Worm (Caenorhabditis elegans) whole organism, L3 larva: ENCODE results near the gene tftc-5.
A peak's percentile ranks its signal among the peaks of the same experiment; 100 is the strongest.

Experiments
- R02D3.7 ChIP-seq: fragments of 150-350 bp; optimal IDR thresholded peaks from 2 replicates; lab custom pipeline; 2014; ENCODE audit warnings: missing biosample characterization, missing genetic modification characterization
- aly-2 ChIP-seq: fragments of 150-350 bp; optimal IDR thresholded peaks from 2 replicates; lab custom pipeline; 2014; ENCODE audit warnings: missing biosample characterization, missing genetic modification characterization
- ama-1 ChIP-seq: fragments of 150-350 bp; optimal IDR thresholded peaks from 2 replicates; lab custom pipeline; 2018
- ceh-16 ChIP-seq: sonication (generic microtip); optimal IDR thresholded peaks from 2 replicates; lab custom pipeline; 2017; ENCODE audit warnings: missing biosample characterization, missing genetic modification characterization
- ceh-28 ChIP-seq: fragments of 150-350 bp; optimal IDR thresholded peaks from 2 replicates; lab custom pipeline; 2014; ENCODE audit warnings: missing biosample characterization, missing genetic modification reagents, missing genetic modification characterization
- ceh-82 ChIP-seq: fragments of 150-350 bp; optimal IDR thresholded peaks from 2 replicates; lab custom pipeline; 2014; ENCODE audit warnings: missing biosample characterization, missing genetic modification characterization
- ceh-9 ChIP-seq: sonication (generic microtip); optimal IDR thresholded peaks from 2 replicates; lab custom pipeline; 2018; ENCODE audit warnings: missing biosample characterization, missing genetic modification characterization
- daf-12 ChIP-seq: fragments of 150-350 bp; optimal IDR thresholded peaks from 2 replicates; lab custom pipeline; 2014; ENCODE audit warnings: missing biosample characterization, missing genetic modification reagents, missing genetic modification characterization
- egl-27 ChIP-seq: sonication (generic microtip); optimal IDR thresholded peaks from 4 replicates; lab custom pipeline; 2017; ENCODE audit warnings: missing biosample characterization, missing genetic modification reagents, missing genetic modification characterization
- egl-5 ChIP-seq: fragments of 150-350 bp; optimal IDR thresholded peaks from 2 replicates; lab custom pipeline; 2017; ENCODE audit warnings: missing biosample characterization, missing genetic modification reagents, missing genetic modification characterization, inconsistent platforms
- elt-2 ChIP-seq: sonication (generic microtip); optimal IDR thresholded peaks from 2 replicates; lab custom pipeline; 2016; ENCODE audit warnings: missing genetic modification reagents, mild to moderate bottlenecking, missing genetic modification characterization, missing compliant biosample characterization
- eor-1 ChIP-seq, 2 experiments: fragments of 150-350 bp; optimal IDR thresholded peaks; 2 replicates each; lab custom pipeline; 2014 to 2018; ENCODE audit warnings: missing biosample characterization in 2 of 2, missing genetic modification characterization in 2 of 2
- fkh-10 ChIP-seq: sonication (generic microtip); optimal IDR thresholded peaks from 2 replicates; lab custom pipeline; 2017; ENCODE audit warnings: missing biosample characterization, missing genetic modification reagents, missing genetic modification characterization
- fkh-2 ChIP-seq: fragments of 150-350 bp; optimal IDR thresholded peaks from 2 replicates; lab custom pipeline; 2014; ENCODE audit warnings: missing biosample characterization, missing genetic modification reagents, missing genetic modification characterization
- fos-1 ChIP-seq: fragments of 150-350 bp; optimal IDR thresholded peaks from 2 replicates; lab custom pipeline; 2014; ENCODE audit warnings: missing biosample characterization, missing genetic modification characterization
- hmg-11 ChIP-seq: sonication (generic microtip); optimal IDR thresholded peaks from 2 replicates; lab custom pipeline; 2016; ENCODE audit warnings: missing genetic modification characterization, missing compliant biosample characterization
- jun-1 ChIP-seq: fragments of 150-350 bp; optimal IDR thresholded peaks from 2 replicates; lab custom pipeline; 2014; ENCODE audit warnings: missing biosample characterization, missing genetic modification reagents, missing genetic modification characterization
- lin-39 ChIP-seq: fragments of 150-350 bp; optimal IDR thresholded peaks from 2 replicates; lab custom pipeline; 2018; ENCODE audit warnings: missing biosample characterization, missing genetic modification reagents, missing genetic modification characterization
- lsy-12 ChIP-seq: sonication (generic microtip); optimal IDR thresholded peaks from 2 replicates; lab custom pipeline; 2016; ENCODE audit warnings: mild to moderate bottlenecking, missing genetic modification characterization, missing compliant biosample characterization
- mdl-1 ChIP-seq: fragments of 150-350 bp; optimal IDR thresholded peaks from 2 replicates; lab custom pipeline; 2014; ENCODE audit warnings: missing biosample characterization, missing genetic modification characterization
- mml-1 ChIP-seq: fragments of 150-350 bp; sonication (generic microtip); optimal IDR thresholded peaks from 3 replicates; lab custom pipeline; 2014; ENCODE audit warnings: missing biosample characterization, missing genetic modification characterization
- nfya-1 ChIP-seq: sonication (generic microtip); optimal IDR thresholded peaks from 2 replicates; lab custom pipeline; 2017; ENCODE audit warnings: missing genetic modification characterization, mild to moderate bottlenecking, missing compliant biosample characterization, antibody characterized with exemption, moderate library complexity; ENCODE audit not compliant: insufficient read depth
- nhr-11 ChIP-seq: fragments of 150-350 bp; optimal IDR thresholded peaks from 2 replicates; lab custom pipeline; 2014; ENCODE audit warnings: missing biosample characterization, missing genetic modification characterization
- nhr-12 ChIP-seq: fragments of 150-350 bp; optimal IDR thresholded peaks from 2 replicates; lab custom pipeline; 2014; ENCODE audit warnings: missing biosample characterization, missing genetic modification characterization
- nhr-23 ChIP-seq: fragments of 150-350 bp; optimal IDR thresholded peaks from 2 replicates; lab custom pipeline; 2014; ENCODE audit warnings: missing biosample characterization, missing genetic modification reagents, missing genetic modification characterization
- nhr-25 ChIP-seq: sonication (generic microtip); optimal IDR thresholded peaks from 2 replicates; lab custom pipeline; 2017; ENCODE audit warnings: missing biosample characterization, missing genetic modification characterization
- nhr-28 ChIP-seq: fragments of 150-350 bp; optimal IDR thresholded peaks from 2 replicates; lab custom pipeline; 2014; ENCODE audit warnings: missing biosample characterization, missing genetic modification characterization
- nhr-43 ChIP-seq: sonication (generic microtip); optimal IDR thresholded peaks from 2 replicates; lab custom pipeline; 2016; ENCODE audit warnings: mild to moderate bottlenecking, missing genetic modification characterization, missing compliant biosample characterization; ENCODE audit not compliant: poor library complexity, severe bottlenecking
- nhr-67 ChIP-seq: fragments of 150-350 bp; optimal IDR thresholded peaks from 2 replicates; lab custom pipeline; 2014; ENCODE audit warnings: missing biosample characterization, missing genetic modification characterization
- nhr-76 ChIP-seq: fragments of 150-350 bp; sonication (generic microtip); optimal IDR thresholded peaks from 5 replicates; lab custom pipeline; 2014; ENCODE audit warnings: missing biosample characterization, missing genetic modification characterization
- nhr-77 ChIP-seq: fragments of 150-350 bp; optimal IDR thresholded peaks from 2 replicates; lab custom pipeline; 2014; ENCODE audit warnings: missing biosample characterization, missing genetic modification characterization
- pha-4 ChIP-seq: fragments of 150-350 bp; optimal IDR thresholded peaks from 2 replicates; lab custom pipeline; 2014; ENCODE audit warnings: missing biosample characterization, missing genetic modification reagents, missing genetic modification characterization
- pqm-1 ChIP-seq: fragments of 150-350 bp; optimal IDR thresholded peaks from 2 replicates; lab custom pipeline; 2017; ENCODE audit warnings: missing biosample characterization, missing genetic modification characterization, inconsistent platforms
- sea-2 ChIP-seq: fragments of 150-350 bp; sonication (generic microtip); optimal IDR thresholded peaks from 4 replicates; lab custom pipeline; 2014; ENCODE audit warnings: missing biosample characterization, missing genetic modification reagents, missing genetic modification characterization
- skn-1 ChIP-seq: fragments of 150-350 bp; optimal IDR thresholded peaks from 2 replicates; lab custom pipeline; 2014; ENCODE audit warnings: missing biosample characterization, missing genetic modification characterization
- snpc-4 ChIP-seq: fragments of 150-350 bp; optimal IDR thresholded peaks from 2 replicates; lab custom pipeline; 2014; ENCODE audit warnings: missing biosample characterization, missing genetic modification characterization
- tbx-2 ChIP-seq: sonication (generic microtip); optimal IDR thresholded peaks from 2 replicates; lab custom pipeline; 2016; ENCODE audit warnings: mild to moderate bottlenecking, missing genetic modification characterization, missing compliant biosample characterization
- unc-39 ChIP-seq: sonication (generic microtip); optimal IDR thresholded peaks from 4 replicates; lab custom pipeline; 2017; ENCODE audit warnings: missing biosample characterization, missing genetic modification characterization
- unc-62 ChIP-seq: fragments of 150-350 bp; sonication (generic microtip); optimal IDR thresholded peaks from 4 replicates; lab custom pipeline; 2014; ENCODE audit warnings: missing biosample characterization, missing genetic modification reagents, missing genetic modification characterization
- zag-1 ChIP-seq: fragments of 150-350 bp; optimal IDR thresholded peaks from 2 replicates; lab custom pipeline; 2014; ENCODE audit warnings: missing biosample characterization, missing genetic modification characterization
- ztf-11 ChIP-seq: fragments of 150-350 bp; optimal IDR thresholded peaks from 2 replicates; lab custom pipeline; 2014; ENCODE audit warnings: missing biosample characterization, missing genetic modification characterization
- ztf-4 ChIP-seq: fragments of 150-350 bp; optimal IDR thresholded peaks from 2 replicates; lab custom pipeline; 2014; ENCODE audit warnings: missing biosample characterization, missing genetic modification characterization

Gene tftc-5

ce11 chrIII:4028061-4028460 lies 6.1 kb downstream of the tftc-5 start, which contains the start of gene T02C12.5:
T02C12.5 (minus strand) TSS chrIII:4028161.
- TF ChIP-seq snpc-4 (tag; lab: Kevin White, UChicago) = no peak
- TF ChIP-seq nhr-23 (tag; lab: Kevin White, UChicago) = no peak
- no peak for TF ChIP-seq fkh-2 (tag; lab: Kevin White, UChicago)
- TF ChIP-seq zag-1 = no peak
- TF ChIP-seq R02D3.7 = no peak
- TF ChIP-seq aly-2 (tag; lab: Kevin White, UChicago) = no peak
- TF ChIP-seq nhr-43 = no peak
- TF ChIP-seq nhr-12 (tag; lab: Kevin White, UChicago) = no peak

- TF ChIP-seq ceh-16 (tag; lab: Kevin White, UChicago) (no peak), mml-1 (tag; lab: Kevin White, UChicago) (no peak), zag-1 (no peak), egl-27 (no peak)
- TF ChIP-seq, all 47 proteins: peak for 0
These were observed 8.9 kb downstream of the tftc-5 start for ce11 chrIII:4030839-4031238.

ce11 chrIII:4034984-4035383 lies 13.0 kb downstream of the tftc-5 start:
- TF ChIP-seq fkh-10 = no peak
- TF ChIP-seq lin-39 (tag; lab: Kevin White, UChicago) = peak; percentile 39
- no peak for TF ChIP-seq tbx-2 (tag; lab: Kevin White, UChicago)
- TF ChIP-seq lsy-12 = no peak
- TF ChIP-seq nhr-67 (tag; lab: Kevin White, UChicago) = no peak
- no peak for TF ChIP-seq mml-1 (tag; lab: Kevin White, UChicago)
- no peak for TF ChIP-seq nhr-77 (tag; lab: Kevin White, UChicago)
- TF ChIP-seq, all 47 proteins: peak for 1

ce11 chrIII:4036740-4037139 lies 14.8 kb downstream of the tftc-5 start, which contains the start of gene hum-5:
hum-5 (minus strand) TSS chrIII:4036840.
- TF ChIP-seq nhr-43 (no peak), lin-39 (tag; lab: Kevin White, UChicago) (no peak), ama-1 (lab: Kevin White, UChicago) (no peak), unc-39 (no peak)
- TF ChIP-seq, all 47 proteins: peak for 0

- TF ChIP-seq nhr-43 = no peak
- peak; percentile 11 for TF ChIP-seq elt-2 (tag; lab: Kevin White, UChicago)
- TF ChIP-seq zag-1 = no peak
- TF ChIP-seq eor-1 (tag; optimal IDR thresholded peaks at IDR 0.05; lab: Kevin White, UChicago) = no peak
- no peak for TF ChIP-seq aly-2 (tag; lab: Kevin White, UChicago)
- no peak for TF ChIP-seq ztf-11 (tag; lab: Kevin White, UChicago)
- TF ChIP-seq unc-62 (GFP tag; lab: Kevin White, UChicago) = no peak
- TF ChIP-seq nhr-28 = no peak
- TF ChIP-seq pqm-1 = no peak
- no peak for TF ChIP-seq lsy-12
- no peak for TF ChIP-seq snpc-4 (tag; lab: Kevin White, UChicago)
- TF ChIP-seq ama-1 (lab: Kevin White, UChicago) = no peak
- no peak for TF ChIP-seq fkh-10
- TF ChIP-seq nhr-12 (tag; lab: Kevin White, UChicago) = no peak
- TF ChIP-seq nfya-1 (tag; lab: Kevin White, UChicago) = peak; percentile 53
- TF ChIP-seq fos-1 (tag; lab: Kevin White, UChicago) = no peak
- no peak for TF ChIP-seq ceh-9 (tag; lab: Kevin White, UChicago)
- no peak for TF ChIP-seq mml-1 (tag; lab: Kevin White, UChicago)
- no peak for TF ChIP-seq ceh-82 (tag; lab: Kevin White, UChicago)
- TF ChIP-seq egl-5 (tag; lab: Kevin White, UChicago) = no peak
- TF ChIP-seq nhr-11 (tag; lab: Kevin White, UChicago) = no peak
- TF ChIP-seq lin-39 (tag; lab: Kevin White, UChicago) = peak; percentile 92
- TF ChIP-seq ceh-16 (tag; lab: Kevin White, UChicago) = no peak
- no peak for TF ChIP-seq nhr-25 (tag; lab: Kevin White, UChicago)
- no peak for TF ChIP-seq mdl-1 (tag; lab: Kevin White, UChicago)
- TF ChIP-seq daf-12 (tag; lab: Kevin White, UChicago) = no peak
- TF ChIP-seq sea-2 = no peak
- TF ChIP-seq hmg-11 (tag; lab: Kevin White, UChicago) = no peak
- no peak for TF ChIP-seq jun-1 (tag; lab: Kevin White, UChicago)
- TF ChIP-seq nhr-76 (tag; lab: Kevin White, UChicago) = no peak
- TF ChIP-seq pha-4 (tag; lab: Kevin White, UChicago) = peak; percentile 18
- no peak for TF ChIP-seq ceh-28
- TF ChIP-seq nhr-23 (tag; lab: Kevin White, UChicago) = peak; percentile 33
- no peak for TF ChIP-seq tbx-2 (tag; lab: Kevin White, UChicago)
- no peak for TF ChIP-seq ztf-4
- TF ChIP-seq unc-39 = no peak
- no peak for TF ChIP-seq R02D3.7
- TF ChIP-seq skn-1 = no peak
- TF ChIP-seq egl-27 = no peak
- TF ChIP-seq fkh-2 (tag; lab: Kevin White, UChicago) = no peak
- no peak for TF ChIP-seq nhr-67 (tag; lab: Kevin White, UChicago)
- TF ChIP-seq, all 47 proteins: peak for 5
These were observed 15.4 kb downstream of the tftc-5 start for ce11 chrIII:4037332-4037731.
